Worm (Caenorhabditis elegans): Measurements from ENCODE around the gene R10F2.6.

R10F2.6 gene

DNA sequence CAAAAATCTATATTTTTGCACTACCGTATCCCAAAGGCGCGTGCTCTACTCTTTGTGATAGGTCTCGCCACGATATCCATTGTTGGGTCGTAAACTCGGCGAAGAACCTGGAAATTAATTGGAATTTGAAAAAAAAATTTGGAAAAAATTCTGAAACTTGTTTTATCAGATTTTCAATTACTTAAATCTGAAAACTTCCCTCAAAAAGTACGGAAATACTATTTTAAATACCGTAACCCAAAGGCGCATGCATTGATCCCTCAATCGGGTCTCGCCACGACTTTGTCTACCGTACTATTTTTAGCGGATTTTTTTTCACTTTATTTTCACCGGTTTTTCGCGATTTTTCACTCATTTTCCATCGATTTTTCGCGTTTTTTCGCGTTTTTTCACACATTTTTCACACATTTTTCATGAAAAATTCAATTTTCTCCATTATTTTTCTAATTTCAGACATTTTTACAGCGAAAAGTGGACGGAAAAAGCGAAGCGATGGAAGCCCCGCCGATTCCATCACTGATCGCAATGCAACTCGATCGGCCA, 2.8 kb upstream of the R10F2.6 start, which contains the start of gene H05C05.1 (continued):
- no peak for TF ChIP-seq nhr-90 (tag; optimal IDR thresholded peaks at IDR 0.05)
- no peak for TF ChIP-seq hlh-26 (GFP tag; conservative IDR thresholded peaks at IDR 0.05)
- no peak for TF ChIP-seq cebp-2 (GFP tag; IDR thresholded peaks at IDR 0.05)
- TF ChIP-seq aptf-3 (GFP tag; IDR thresholded peaks at IDR 0.05): no peak
- TF ChIP-seq ztf-28 (GFP tag; IDR thresholded peaks at IDR 0.05): no peak
- no peak for TF ChIP-seq die-1 (tag; optimal IDR thresholded peaks at IDR 0.05)
- TF ChIP-seq madf-6 (GFP tag; IDR thresholded peaks at IDR 0.05): peak; percentile 96
- no peak for TF ChIP-seq ceh-58 (GFP tag; IDR thresholded peaks at IDR 0.05)
- no peak for TF ChIP-seq repo-1 (tag; optimal IDR thresholded peaks at IDR 0.05)
- no peak for TF ChIP-seq hlh-12 (tag; optimal IDR thresholded peaks at IDR 0.05)
- TF ChIP-seq T26A5.8 (tag; optimal IDR thresholded peaks at IDR 0.05): no peak
- TF ChIP-seq sptf-2 (GFP tag; optimal IDR thresholded peaks at IDR 0.05): no peak
- no peak for TF ChIP-seq akir-1 (GFP tag; optimal IDR thresholded peaks at IDR 0.05)
- no peak for TF ChIP-seq Y53G8AR.9 (GFP tag; conservative IDR thresholded peaks at IDR 0.05)
- TF ChIP-seq ztf-3 (GFP tag; optimal IDR thresholded peaks at IDR 0.05): no peak
- TF ChIP-seq aptf-2 (GFP tag; conservative IDR thresholded peaks at IDR 0.05): no peak

- TF ChIP-seq lin-40 (tag; optimal IDR thresholded peaks at IDR 0.05): no peak
- no peak for TF ChIP-seq bed-1 (GFP tag; IDR thresholded peaks at IDR 0.05)
- TF ChIP-seq him-1 (tag; optimal IDR thresholded peaks at IDR 0.05): no peak
- no peak for TF ChIP-seq attf-6 (GFP tag; IDR thresholded peaks at IDR 0.05)
- TF ChIP-seq dpl-1 (GFP tag; optimal IDR thresholded peaks at IDR 0.05): no peak
- TF ChIP-seq pha-4 (tag; optimal IDR thresholded peaks at IDR 0.05): no peak
- 0 out of 2 replicates have a peak, but pooled peaks have one; percentile 3 for TF ChIP-seq madf-6 (GFP tag; IDR thresholded peaks at IDR 0.05)
These were observed 2.2 kb upstream of the R10F2.6 start, which contains the start of gene H05C05.4 for ce11 chrIII:2946101-2946500. Gene H05C05.4 (minus strand): TSS chrIII:2946201.

DNA sequence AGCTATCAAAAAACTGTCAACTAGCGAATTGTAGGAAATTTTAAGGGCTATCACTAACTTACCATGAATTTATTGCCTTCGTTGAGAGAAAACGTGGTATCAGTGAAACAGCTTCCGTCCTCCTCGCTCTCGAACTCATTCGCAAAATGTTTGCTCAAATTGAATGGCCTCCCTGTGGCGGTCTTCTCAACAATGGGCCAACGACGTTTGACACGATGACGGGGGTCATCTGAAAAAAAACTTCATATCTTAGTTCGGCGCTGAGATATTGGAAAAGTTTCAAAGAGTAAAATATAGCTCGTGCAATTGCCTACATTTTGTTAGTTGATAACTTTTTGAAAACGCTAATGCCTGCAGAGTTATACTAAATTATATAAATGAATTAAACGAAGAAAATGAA, 2.3 kb downstream of the R10F2.6 start:
- no peak for TF ChIP-seq cebp-1 (GFP tag; IDR thresholded peaks at IDR 0.05)
- no peak for TF ChIP-seq cebp-1 (tag; optimal IDR thresholded peaks at IDR 0.05)

- TF ChIP-seq F23B12.7 (tag; optimal IDR thresholded peaks at IDR 0.05; ENCODE audit: insufficient read depth): no peak
- no peak for TF ChIP-seq lsy-27 (tag; optimal IDR thresholded peaks at IDR 0.05; ENCODE audit: borderline replicate concordance, insufficient read depth)
- no peak for TF ChIP-seq lin-54 (GFP tag; optimal IDR thresholded peaks at IDR 0.05)
- TF ChIP-seq bed-2 (GFP tag; IDR thresholded peaks at IDR 0.05): no peak
- TF ChIP-seq ceh-58 (GFP tag; IDR thresholded peaks at IDR 0.05): no peak
- no peak for TF ChIP-seq attf-6 (GFP tag; IDR thresholded peaks at IDR 0.05)
- no peak for TF ChIP-seq lsl-1 (GFP tag; optimal IDR thresholded peaks at IDR 0.05)
These were observed 6.1 kb downstream of the R10F2.6 start for ce11 chrIII:2937780-2938179.

DNA sequence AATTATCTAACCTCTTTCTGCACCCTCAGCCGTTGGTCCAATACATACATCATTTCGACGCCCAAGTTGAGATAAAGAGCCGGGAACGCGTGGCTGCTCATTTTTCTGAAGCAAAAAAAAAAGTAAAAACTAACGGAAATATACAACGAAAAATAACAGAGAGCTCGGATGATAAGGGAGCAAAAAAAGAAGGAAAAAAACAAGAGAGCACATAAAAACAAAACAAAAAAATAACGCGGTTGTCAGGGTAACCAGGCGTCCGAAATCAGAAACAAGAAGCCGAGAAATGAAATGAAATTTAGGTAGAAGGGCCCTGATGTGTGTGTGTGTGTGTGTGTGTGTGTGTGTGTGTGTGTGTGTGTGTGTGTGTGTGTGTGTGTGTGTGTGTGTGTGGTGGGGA, 19.2 kb downstream of the R10F2.6 start, which contains the start of gene R10F2.5:
R10F2.5 (minus strand) TSS at position 101 of the 400 bp plus-strand sequence.
- TF ChIP-seq efl-1 (GFP tag; optimal IDR thresholded peaks at IDR 0.05) (no peak), ztf-25 (GFP tag; IDR thresholded peaks at IDR 0.05) (no peak), ceh-91 (GFP tag; IDR thresholded peaks at IDR 0.05) (no peak), ZK185.1 (tag; optimal IDR thresholded peaks at IDR 0.05; ENCODE audit: poor library complexity, severe bottlenecking) (no peak), T26A5.8 (tag; optimal IDR thresholded peaks at IDR 0.05) (no peak), ztf-26 (tag; optimal IDR thresholded peaks at IDR 0.05) (no peak), B0035.1 (tag; optimal IDR thresholded peaks at IDR 0.05) (no peak), rcor-1 (GFP tag; IDR thresholded peaks at IDR 0.05) (no peak), C06A6.2 (GFP tag; conservative IDR thresholded peaks at IDR 0.05) (no peak), madf-3 (GFP tag; IDR thresholded peaks at IDR 0.05) (no peak), mel-28 (tag; optimal IDR thresholded peaks at IDR 0.05; ENCODE audit: borderline replicate concordance) (no peak), F10E7.11 (tag; optimal IDR thresholded peaks at IDR 0.05) (no peak), lag-1 (GFP tag; IDR thresholded peaks at IDR 0.05) (no peak), aptf-2 (GFP tag; conservative IDR thresholded peaks at IDR 0.05) (no peak)

Data from whole organism, young adult.